Worm (Caenorhabditis elegans) whole organism, early embryonic: ENCODE results near the gene C15B12.9.

Source experiments
- B0310.2 ChIP-seq: sonication (generic microtip); optimal IDR thresholded peaks from 2 replicates; lab custom pipeline; 2016; ENCODE audit warnings: mild to moderate bottlenecking, missing genetic modification characterization, missing compliant biosample characterization
- aly-1 ChIP-seq: sonication (generic microtip); optimal IDR thresholded peaks from 2 replicates; lab custom pipeline; 2016; ENCODE audit warnings: missing genetic modification characterization, missing compliant biosample characterization
- ama-1 ChIP-seq: fragments of 150-350 bp; optimal IDR thresholded peaks from 2 replicates; lab custom pipeline; 2014
- ceh-36 ChIP-seq: sonication (generic microtip); optimal IDR thresholded peaks from 2 replicates; lab custom pipeline; 2016; ENCODE audit warnings: missing genetic modification characterization, inconsistent platforms, missing compliant biosample characterization
- ets-7 ChIP-seq: sonication (generic microtip); optimal IDR thresholded peaks from 2 replicates; lab custom pipeline; 2016; ENCODE audit warnings: missing genotype, missing genetic modification characterization, missing compliant biosample characterization
- flt-1 ChIP-seq: fragments of 200-800 bp; sonication (Bioruptor generic); IDR thresholded peaks from 2 replicates; pipeline ENCODE4 v1.3.6; 2022; ENCODE audit warnings: missing genetic modification characterization, missing compliant biosample characterization
- hmbx-1 ChIP-seq: sonication (generic microtip); optimal IDR thresholded peaks from 2 replicates; lab custom pipeline; 2016; ENCODE audit warnings: mild to moderate bottlenecking, missing genetic modification characterization, missing compliant biosample characterization
- pes-1 ChIP-seq: fragments of 200-800 bp; sonication (Bioruptor generic); IDR thresholded peaks from 2 replicates; pipeline ENCODE4 v1.3.6; 2022; ENCODE audit warnings: missing genetic modification reagents, missing genetic modification characterization, missing compliant biosample characterization
- scrt-1 ChIP-seq: fragments of 200-800 bp; sonication (Bioruptor generic); IDR thresholded peaks from 2 replicates; pipeline ENCODE4 v1.3.6; 2022; ENCODE audit warnings: missing genetic modification characterization, missing compliant biosample characterization
- sea-1 ChIP-seq: fragments of 200-800 bp; sonication (Bioruptor generic); conservative IDR thresholded peaks from 2 replicates; pipeline ENCODE4 v1.3.6; 2022; ENCODE audit warnings: missing genetic modification characterization, missing compliant biosample characterization
- tbx-11 ChIP-seq: fragments of 200-800 bp; sonication (Bioruptor generic); IDR thresholded peaks from 2 replicates; pipeline ENCODE4 v1.3.6; 2022; ENCODE audit warnings: missing genetic modification characterization, missing compliant biosample characterization
- tra-4 ChIP-seq: sonication (generic microtip); optimal IDR thresholded peaks from 2 replicates; lab custom pipeline; 2017; ENCODE audit warnings: missing genetic modification characterization, missing compliant biosample characterization

DNA sequence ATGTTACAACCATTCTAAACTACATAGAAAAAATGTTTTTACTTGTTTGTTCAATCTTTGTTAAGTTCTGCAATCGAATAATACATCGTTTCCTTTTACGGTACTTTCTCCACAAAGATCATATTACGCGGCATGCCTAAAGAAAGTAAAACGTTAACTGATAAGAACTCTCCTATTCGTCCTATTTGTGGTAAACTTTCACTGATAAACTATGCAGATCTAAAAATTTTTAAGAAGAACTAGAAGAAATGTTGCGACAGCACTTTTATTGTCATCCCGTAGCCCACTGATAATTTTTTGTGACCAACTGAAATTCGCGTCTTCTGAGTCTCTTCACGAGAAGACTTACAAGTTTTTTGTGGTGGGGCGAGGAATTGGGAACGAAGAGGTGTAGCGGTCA lies 41.5 kb upstream of the C15B12.9 start:
- TF ChIP-seq B0310.2 (tag; lab: Kevin White, UChicago), result no peak
- no peak for TF ChIP-seq ceh-36 (tag; lab: Kevin White, UChicago)
- TF ChIP-seq ama-1, result no peak
- TF ChIP-seq tbx-11 (GFP tag; lab: Robert Waterston, UW), result no peak
- no peak for TF ChIP-seq flt-1 (GFP tag; lab: Robert Waterston, UW)
- TF ChIP-seq tra-4 (tag; lab: Kevin White, UChicago), result no peak
- TF ChIP-seq pes-1, result no peak
- no peak for TF ChIP-seq scrt-1 (GFP tag; lab: Robert Waterston, UW)
- TF ChIP-seq ets-7 (tag; lab: Kevin White, UChicago), result no peak
- no peak for TF ChIP-seq sea-1 (GFP tag; lab: Robert Waterston, UW)
- no peak for TF ChIP-seq aly-1
- no peak for TF ChIP-seq hmbx-1 (tag; lab: Kevin White, UChicago)
